Worm (Caenorhabditis elegans) whole organism, L4 larva: ENCODE data around the gene math-33.

ENCODE experiments used
- D1046.2 ChIP-seq: fragments of 200-800 bp; sonication (Bioruptor generic); IDR thresholded peaks from 2 replicates; pipeline ENCODE4 v1.3.6; 2022; ENCODE audit warnings: missing genetic modification characterization, missing compliant biosample characterization
- F10B5.3 ChIP-seq: sonication (generic microtip); optimal IDR thresholded peaks from 2 replicates; lab custom pipeline; 2016; ENCODE audit warnings: mild to moderate bottlenecking, missing genetic modification characterization, missing compliant biosample characterization
- R02D3.7 ChIP-seq: fragments of 150-350 bp; sonication (generic microtip); optimal IDR thresholded peaks from 3 replicates; lab custom pipeline; 2014; ENCODE audit warnings: missing biosample characterization, missing genetic modification characterization
- T20F7.1 ChIP-seq: fragments of 200-800 bp; sonication (Bioruptor generic); optimal IDR thresholded peaks from 2 replicates; lab custom pipeline; 2018; ENCODE audit warnings: mild to moderate bottlenecking, missing genetic modification characterization, missing compliant biosample characterization
- T26A8.4 ChIP-seq: fragments of 200-800 bp; sonication (Bioruptor generic); IDR thresholded peaks from 2 replicates; pipeline ENCODE4 v1.3.6; 2022; ENCODE audit warnings: missing genetic modification characterization, missing compliant biosample characterization
- Y75B8A.6 ChIP-seq: fragments of 200-800 bp; sonication (Bioruptor generic); IDR thresholded peaks from 2 replicates; pipeline ENCODE4 v1.3.6; 2022; ENCODE audit warnings: missing genetic modification reagents, missing genetic modification characterization, missing compliant biosample characterization
- ZK337.2 ChIP-seq: fragments of 200-800 bp; sonication (Bioruptor generic); IDR thresholded peaks from 2 replicates; pipeline ENCODE4 v1.3.6; 2022; ENCODE audit warnings: missing genetic modification reagents, missing genetic modification characterization, missing compliant biosample characterization
- ZK546.5 ChIP-seq, 2 experiments: sonication (generic microtip); optimal IDR thresholded peaks; 2 replicates each; lab custom pipeline; 2017; ENCODE audit warnings: missing biosample characterization in 2 of 2, missing genetic modification characterization in 2 of 2
- aha-1 ChIP-seq: fragments of 150-350 bp; peaks from one replicate; lab custom pipeline; 2014; ENCODE audit warnings: missing biosample characterization, missing genetic modification characterization
- arid-1 ChIP-seq: fragments of 200-800 bp; sonication (Bioruptor generic); conservative IDR thresholded peaks from 2 replicates; pipeline ENCODE4 v1.3.6; 2022; ENCODE audit warnings: missing genetic modification reagents, missing genetic modification characterization, missing compliant biosample characterization
- attf-4 ChIP-seq: sonication (generic microtip); optimal IDR thresholded peaks from 3 replicates; lab custom pipeline; 2017; ENCODE audit warnings: missing biosample characterization, missing genetic modification characterization
- ceh-20 ChIP-seq: fragments of 200-800 bp; sonication (Bioruptor generic); IDR thresholded peaks from 2 replicates; pipeline ENCODE4 v1.3.6; 2022; ENCODE audit warnings: missing genetic modification reagents, missing genetic modification characterization, missing compliant biosample characterization
- ceh-44 ChIP-seq: fragments of 200-800 bp; sonication (Bioruptor generic); IDR thresholded peaks from 2 replicates; pipeline ENCODE4 v1.3.6; 2022; ENCODE audit warnings: missing genetic modification reagents, missing genetic modification characterization, missing compliant biosample characterization
- ceh-62 ChIP-seq: sonication (generic microtip); optimal IDR thresholded peaks from 2 replicates; lab custom pipeline; 2017; ENCODE audit warnings: missing biosample characterization, missing genetic modification characterization
- ctbp-1 ChIP-seq: fragments of 200-800 bp; sonication (Bioruptor generic); IDR thresholded peaks from 2 replicates; pipeline ENCODE4 v1.3.6; 2022; ENCODE audit warnings: missing genetic modification reagents, missing genetic modification characterization, missing compliant biosample characterization
- dmd-8 ChIP-seq: fragments of 200-800 bp; sonication (Bioruptor generic); IDR thresholded peaks from 2 replicates; pipeline ENCODE4 v1.3.6; 2022; ENCODE audit warnings: missing genetic modification characterization, missing compliant biosample characterization
- dmd-9 ChIP-seq: fragments of 200-800 bp; sonication (Bioruptor generic); IDR thresholded peaks from 2 replicates; pipeline ENCODE4 v1.3.6; 2022; ENCODE audit warnings: missing genetic modification reagents, missing genetic modification characterization, missing compliant biosample characterization
- dpl-1 ChIP-seq: fragments of 150-350 bp; optimal IDR thresholded peaks from 2 replicates; lab custom pipeline; 2014; ENCODE audit warnings: missing biosample characterization, missing genetic modification reagents, missing genetic modification characterization
- duxl-1 ChIP-seq: sonication (generic microtip); optimal IDR thresholded peaks from 2 replicates; lab custom pipeline; 2016; ENCODE audit warnings: mild to moderate bottlenecking, missing genetic modification characterization, moderate library complexity, missing compliant biosample characterization; ENCODE audit not compliant: poor library complexity
- dve-1 ChIP-seq: sonication (generic microtip); optimal IDR thresholded peaks from 2 replicates; lab custom pipeline; 2017; ENCODE audit warnings: antibody characterized with exemption, mild to moderate bottlenecking, missing genetic modification characterization, missing compliant biosample characterization; ENCODE audit not compliant: insufficient read depth
- egl-27 ChIP-seq: sonication (generic microtip); optimal IDR thresholded peaks from 3 replicates; lab custom pipeline; 2017; ENCODE audit warnings: missing biosample characterization, missing genetic modification reagents, missing genetic modification characterization
- gei-8 ChIP-seq: fragments of 200-800 bp; sonication (Bioruptor generic); optimal IDR thresholded peaks from 2 replicates; lab custom pipeline; 2018; ENCODE audit warnings: mild to moderate bottlenecking, missing genetic modification characterization, missing compliant biosample characterization
- jun-1 ChIP-seq: fragments of 150-350 bp; optimal IDR thresholded peaks from 2 replicates; lab custom pipeline; 2014; ENCODE audit warnings: missing biosample characterization, missing genetic modification reagents, missing genetic modification characterization
- lin-38 ChIP-seq: fragments of 200-800 bp; sonication (Bioruptor generic); IDR thresholded peaks from 2 replicates; pipeline ENCODE4 v1.3.6; 2022; ENCODE audit warnings: missing genetic modification reagents, missing genetic modification characterization, missing compliant biosample characterization
- madf-9 ChIP-seq: fragments of 200-800 bp; sonication (Bioruptor generic); conservative IDR thresholded peaks from 2 replicates; pipeline ENCODE4 v1.3.6; 2022; ENCODE audit warnings: missing genetic modification reagents, missing genetic modification characterization, missing compliant biosample characterization
- mes-2 ChIP-seq: sonication (generic microtip); optimal IDR thresholded peaks from 2 replicates; lab custom pipeline; 2016; ENCODE audit warnings: missing genotype, mild to moderate bottlenecking, missing genetic modification characterization, missing compliant biosample characterization; ENCODE audit not compliant: poor library complexity, severe bottlenecking
- mxl-3 ChIP-seq: fragments of 200-800 bp; sonication (Bioruptor generic); optimal IDR thresholded peaks from 2 replicates; lab custom pipeline; 2018; ENCODE audit warnings: mild to moderate bottlenecking, missing genetic modification characterization, missing compliant biosample characterization
- nhr-102 ChIP-seq: sonication (generic microtip); optimal IDR thresholded peaks from 2 replicates; lab custom pipeline; 2016; ENCODE audit warnings: mild to moderate bottlenecking, missing genetic modification characterization, moderate library complexity, missing compliant biosample characterization
- nhr-11 ChIP-seq: fragments of 150-350 bp; optimal IDR thresholded peaks from 2 replicates; lab custom pipeline; 2014; ENCODE audit warnings: missing biosample characterization, missing genetic modification characterization
- nhr-25 ChIP-seq: sonication (generic microtip); optimal IDR thresholded peaks from 2 replicates; lab custom pipeline; 2017; ENCODE audit warnings: missing genetic modification characterization, mild to moderate bottlenecking, missing compliant biosample characterization, antibody characterized with exemption, moderate library complexity, borderline replicate concordance; ENCODE audit not compliant: insufficient read depth
- nhr-6 ChIP-seq: fragments of 150-350 bp; optimal IDR thresholded peaks from 2 replicates; lab custom pipeline; 2014; ENCODE audit warnings: missing biosample characterization, missing genetic modification characterization
- skn-1 ChIP-seq: fragments of 150-350 bp; optimal IDR thresholded peaks from 2 replicates; lab custom pipeline; 2014; ENCODE audit warnings: missing biosample characterization, missing genetic modification characterization
- snpc-1.2 ChIP-seq: fragments of 200-800 bp; sonication (Bioruptor generic); IDR thresholded peaks from 2 replicates; pipeline ENCODE4 v1.3.6; 2022; ENCODE audit warnings: missing genetic modification reagents, missing genetic modification characterization, missing compliant biosample characterization
- snpc-4 ChIP-seq: fragments of 150-350 bp; optimal IDR thresholded peaks from 2 replicates; lab custom pipeline; 2014; ENCODE audit warnings: missing biosample characterization, missing genetic modification characterization
- spr-3 ChIP-seq: fragments of 200-800 bp; sonication (Bioruptor generic); optimal IDR thresholded peaks from 2 replicates; lab custom pipeline; 2018; ENCODE audit warnings: mild to moderate bottlenecking, missing genetic modification characterization, missing compliant biosample characterization
- tag-97 ChIP-seq: fragments of 200-800 bp; sonication (Bioruptor generic); IDR thresholded peaks from 2 replicates; pipeline ENCODE4 v1.3.6; 2022; ENCODE audit warnings: missing genetic modification characterization, missing compliant biosample characterization
- unc-130 ChIP-seq: sonication (generic microtip); optimal IDR thresholded peaks from 2 replicates; lab custom pipeline; 2016; ENCODE audit warnings: missing genetic modification reagents, missing genetic modification characterization, missing compliant biosample characterization
- zfp-3 ChIP-seq: fragments of 200-800 bp; sonication (Bioruptor generic); conservative IDR thresholded peaks from 2 replicates; pipeline ENCODE4 v1.3.6; 2022; ENCODE audit warnings: missing genetic modification reagents, missing genetic modification characterization, missing compliant biosample characterization

The math-33 gene

DNA sequence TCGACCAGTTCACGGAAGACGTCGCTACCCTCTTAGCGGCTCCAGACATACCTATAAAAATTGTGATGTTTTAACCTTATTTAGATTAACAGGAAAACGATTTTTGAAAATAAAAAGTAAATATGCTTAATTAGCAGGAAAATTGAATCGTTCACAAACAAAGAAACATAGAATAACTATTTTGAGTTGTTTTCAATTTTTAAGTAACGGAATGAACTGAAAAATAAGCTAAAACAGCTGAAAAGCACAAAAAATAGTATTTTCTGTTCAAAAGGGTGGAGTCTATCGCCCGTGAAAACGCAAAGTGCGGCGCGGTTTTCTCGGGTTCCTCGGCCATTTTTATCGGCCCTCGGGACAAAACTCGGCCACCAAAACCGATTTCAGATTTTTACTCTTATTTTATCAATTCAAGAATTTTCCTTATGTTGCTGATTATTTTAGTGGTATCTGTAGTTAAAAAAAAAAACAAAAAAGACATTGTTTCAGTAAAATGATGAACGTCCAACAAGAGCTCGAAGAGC, 10.2 kb downstream of the math-33 start, which contains the start of the genes atp-5 and lmtr-3 (continued):
- TF ChIP-seq skn-1 (tag; lab: Kevin White, UChicago) (no peak), madf-9 (no peak; the same call in 1 of the 2 replicates), nhr-25 (peak; percentile 52), D1046.2 (GFP tag; lab: Robert Waterston, UW) (no peak), T20F7.1 (GFP tag; lab: Kevin White, UChicago) (peak; percentile 68), arid-1 (GFP tag; lab: Robert Waterston, UW) (no peak; the same call in 1 of the 2 replicates), ceh-62 (no peak), ceh-20 (GFP tag; lab: Robert Waterston, UW) (no peak), egl-27 (tag; lab: Kevin White, UChicago) (no peak), T26A8.4 (GFP tag; lab: Robert Waterston, UW) (peak; percentile 32; the same call in 1 of the 2 replicates), nhr-102 (tag; lab: Kevin White, UChicago) (no peak), ZK546.5 (tag; optimal IDR thresholded peaks at IDR 0.05; lab: Kevin White, UChicago) (no peak), attf-4 (no peak)

DNA sequence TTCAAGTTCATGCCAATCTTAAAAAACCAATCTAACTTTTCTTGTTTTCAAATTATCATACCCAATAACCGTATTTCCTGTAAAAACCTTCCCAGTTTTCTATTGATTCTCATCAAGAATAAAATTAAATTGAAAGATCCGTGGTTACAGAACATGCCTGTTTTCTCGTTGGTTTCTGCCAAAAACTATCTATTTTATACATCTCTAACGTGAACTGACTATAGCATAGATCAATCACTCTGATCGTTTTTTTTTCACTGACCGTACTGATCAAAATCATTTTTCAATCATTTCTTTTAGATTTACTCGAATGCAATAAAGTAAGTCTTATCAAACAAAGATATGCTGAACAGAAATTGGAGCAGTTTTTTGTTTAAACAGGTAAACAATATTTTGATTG, 11.2 kb downstream of the math-33 start, which contains the start of gene C06H2.2:
Gene C06H2.2 (plus strand): TSS at position 301 of the 400 bp plus-strand sequence.
- no peak for TF ChIP-seq nhr-102 (tag; lab: Kevin White, UChicago)
- TF ChIP-seq T20F7.1 (GFP tag; lab: Kevin White, UChicago) = peak; percentile 48
- TF ChIP-seq F10B5.3 (tag; lab: Kevin White, UChicago) = no peak

DNA sequence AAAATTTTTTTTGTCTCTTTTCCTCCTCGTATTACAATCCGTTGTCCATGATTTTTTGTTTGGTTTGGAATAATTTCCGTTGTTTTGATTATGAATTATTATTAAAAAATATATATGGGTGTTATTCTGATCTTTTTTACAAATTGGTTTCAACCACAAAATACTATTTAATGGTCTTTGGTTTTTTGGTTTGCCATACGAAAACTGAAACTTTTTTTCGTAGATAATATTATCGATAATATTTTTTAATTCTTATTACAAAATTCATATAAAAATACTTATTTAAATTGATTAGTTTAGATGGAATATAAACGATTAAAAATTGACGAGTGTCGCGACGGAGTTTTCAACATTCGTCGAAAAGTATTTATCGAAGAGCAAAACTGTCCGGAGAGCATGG, 13.5 kb downstream of the math-33 start, which contains the start of gene jmjd-5:
Gene jmjd-5 (plus strand): TSS at position 301 of the 400 bp plus-strand sequence.
- TF ChIP-seq nhr-11 (tag; lab: Kevin White, UChicago) (no peak), lin-38 (GFP tag; lab: Robert Waterston, UW) (no peak), unc-130 (no peak), ZK337.2 (GFP tag; lab: Robert Waterston, UW) (no peak), gei-8 (GFP tag; lab: Kevin White, UChicago) (no peak), dmd-8 (GFP tag; lab: Robert Waterston, UW) (no peak), dpl-1 (no peak), spr-3 (GFP tag; lab: Kevin White, UChicago) (no peak), nhr-6 (tag; lab: Kevin White, UChicago) (no peak), snpc-1.2 (GFP tag; lab: Robert Waterston, UW) (no peak)
- TF ChIP-seq, all 104 proteins: peak for 0

DNA sequence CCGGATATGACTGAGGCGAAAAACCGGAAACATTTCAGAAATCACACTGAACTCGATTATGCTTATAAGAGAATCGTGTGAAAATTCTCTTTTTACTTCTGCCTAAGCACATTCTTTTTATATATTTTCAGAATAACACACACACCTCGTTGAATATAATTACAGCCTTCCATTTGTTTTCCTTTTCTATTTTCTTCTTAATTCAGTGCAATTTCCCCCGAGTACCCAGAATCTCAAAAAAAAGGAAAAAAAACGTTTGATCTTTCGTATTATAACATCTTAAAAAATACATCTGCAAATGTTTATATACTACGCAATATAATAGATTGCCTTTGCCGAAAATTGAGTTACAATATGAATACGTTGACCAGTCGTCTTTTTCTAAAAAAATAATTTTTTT, 18.1 kb downstream of the math-33 start:
- no peak for TF ChIP-seq attf-4
- no peak for TF ChIP-seq jun-1 (tag; lab: Kevin White, UChicago)
- TF ChIP-seq egl-27 (tag; lab: Kevin White, UChicago) = no peak
- no peak for TF ChIP-seq R02D3.7
- no peak for TF ChIP-seq ctbp-1 (GFP tag; lab: Robert Waterston, UW)
- TF ChIP-seq mxl-3 (GFP tag; lab: Kevin White, UChicago) = no peak
- no peak for TF ChIP-seq zfp-3 (GFP tag; lab: Robert Waterston, UW)
- TF ChIP-seq nhr-102 (tag; lab: Kevin White, UChicago) = no peak
- peak; percentile 70 for TF ChIP-seq aha-1 (tag; lab: Kevin White, UChicago)
- TF ChIP-seq, all 104 proteins: peak for 1

DNA sequence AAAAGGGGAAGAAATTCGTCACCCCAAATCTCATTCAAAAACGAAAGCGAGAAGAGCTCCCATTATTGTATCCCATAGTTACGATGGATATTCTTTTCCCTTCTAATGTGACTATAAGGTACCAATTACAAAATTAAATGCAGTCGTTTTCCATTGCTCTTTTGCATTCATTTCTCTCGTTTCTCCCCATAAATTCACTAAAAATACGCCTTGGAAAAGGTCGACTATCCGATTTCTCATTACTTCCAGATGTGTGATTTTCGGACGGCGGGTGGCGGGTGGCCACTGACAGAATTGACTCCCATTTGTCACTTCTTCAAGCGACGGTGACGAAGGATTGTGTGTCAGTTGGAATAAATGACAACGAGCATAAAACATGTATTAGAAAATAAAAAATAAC, 19.8 kb downstream of the math-33 start:
- TF ChIP-seq duxl-1 (no peak), tag-97 (no peak), dve-1 (tag; lab: Kevin White, UChicago) (no peak), zfp-3 (GFP tag; lab: Robert Waterston, UW) (no peak), dmd-9 (GFP tag; lab: Robert Waterston, UW) (no peak), ceh-20 (GFP tag; lab: Robert Waterston, UW) (no peak), egl-27 (tag; lab: Kevin White, UChicago) (no peak), skn-1 (tag; lab: Kevin White, UChicago) (no peak), mes-2 (tag; lab: Kevin White, UChicago) (no peak), ceh-44 (GFP tag; lab: Robert Waterston, UW) (no peak), R02D3.7 (no peak), Y75B8A.6 (GFP tag; lab: Robert Waterston, UW) (no peak), snpc-1.2 (GFP tag; lab: Robert Waterston, UW) (no peak), snpc-4 (tag; lab: Kevin White, UChicago) (no peak), mxl-3 (GFP tag; lab: Kevin White, UChicago) (no peak)
